Worm (Caenorhabditis elegans): ENCODE measurements around the gene pde-3.

pde-3 gene

ce11 chrII:14904635-14905034, 14.9 kb upstream of the pde-3 start:
- TF ChIP-seq aly-2 (tag; optimal IDR thresholded peaks at IDR 0.05): no peak
- no peak for TF ChIP-seq nhr-12 (tag; optimal IDR thresholded peaks at IDR 0.05)
- no peak for TF ChIP-seq unc-86 (tag; optimal IDR thresholded peaks at IDR 0.05)
- no peak for TF ChIP-seq snpc-4 (tag; optimal IDR thresholded peaks at IDR 0.05)
- no peak for TF ChIP-seq elt-3 (tag; optimal IDR thresholded peaks at IDR 0.05)
- TF ChIP-seq C16A3.4 (tag; optimal IDR thresholded peaks at IDR 0.05): no peak
- no peak for TF ChIP-seq hlh-4 (tag; optimal IDR thresholded peaks at IDR 0.05)

- TF ChIP-seq ceh-88 (GFP tag; IDR thresholded peaks at IDR 0.05): no peak
- TF ChIP-seq zag-1 (tag; optimal IDR thresholded peaks at IDR 0.05): no peak
- no peak for TF ChIP-seq lsy-2 (tag; optimal IDR thresholded peaks at IDR 0.05)
- no peak for TF ChIP-seq efl-1 (optimal IDR thresholded peaks at IDR 0.05)
- TF ChIP-seq efl-1 (GFP tag; optimal IDR thresholded peaks at IDR 0.05 in 1 of 2): peak in 1 of 2 experiments; percentile 29
- TF ChIP-seq sptf-1 (tag; optimal IDR thresholded peaks at IDR 0.05): no peak
- no peak for TF ChIP-seq nhr-12 (tag; optimal IDR thresholded peaks at IDR 0.05)
Observed at ce11 chrII:14907719-14908118, 11.8 kb upstream of the pde-3 start.

ce11 chrII:14910307-14910706, 9.2 kb upstream of the pde-3 start, which contains the start of gene R03C1.1:
TSS of gene R03C1.1 (minus strand) at chrII:14910407.
- TF ChIP-seq ztf-4 (tag; optimal IDR thresholded peaks at IDR 0.05): no peak
- no peak for TF ChIP-seq hpl-2 (GFP tag; optimal IDR thresholded peaks at IDR 0.05)
- TF ChIP-seq ets-5 (GFP tag; IDR thresholded peaks at IDR 0.05): no peak
- no peak for TF ChIP-seq tlp-1 (tag; optimal IDR thresholded peaks at IDR 0.05)

ce11 chrII:14916848-14917247, 2.7 kb upstream of the pde-3 start:
- TF ChIP-seq lin-13 (GFP tag; optimal IDR thresholded peaks at IDR 0.05) (peak; percentile 12), efl-1 (optimal IDR thresholded peaks at IDR 0.05) (no peak), efl-1 (GFP tag; optimal IDR thresholded peaks at IDR 0.05 in 1 of 2) (peak in 1 of 2 experiments; percentile 89), lin-14 (GFP tag; optimal IDR thresholded peaks at IDR 0.05) (peak; percentile 34), snpc-4 (tag; optimal IDR thresholded peaks at IDR 0.05) (peak; percentile 90), mdl-1 (tag; optimal IDR thresholded peaks at IDR 0.05) (peak in 1 of 2 experiments; percentile 75), fos-1 (tag; optimal IDR thresholded peaks at IDR 0.05) (no peak)

ce11 chrII:14928766-14929165, 9.3 kb downstream of the pde-3 start:
- peak; percentile 6 for TF ChIP-seq nhr-47 (tag; optimal IDR thresholded peaks at IDR 0.05)
- TF ChIP-seq efl-1 (optimal IDR thresholded peaks at IDR 0.05): no peak
- TF ChIP-seq efl-1 (GFP tag; optimal IDR thresholded peaks at IDR 0.05 in 1 of 2): peak in 1 of 2 experiments; percentile 85
- TF ChIP-seq snpc-4 (tag; optimal IDR thresholded peaks at IDR 0.05): peak; percentile 79
- no peak for TF ChIP-seq ceh-90 (tag; optimal IDR thresholded peaks at IDR 0.05)
- peak; percentile 51 for TF ChIP-seq nhr-85 (tag)
- TF ChIP-seq nhr-11 (tag; optimal IDR thresholded peaks at IDR 0.05): no peak
- no peak for TF ChIP-seq ces-1 (GFP tag; optimal IDR thresholded peaks at IDR 0.05)
- TF ChIP-seq nhr-71 (tag; optimal IDR thresholded peaks at IDR 0.05): peak; percentile 28
- peak; percentile 28 for TF ChIP-seq snu-23 (GFP tag; optimal IDR thresholded peaks at IDR 0.05)
- TF ChIP-seq lin-14 (GFP tag; optimal IDR thresholded peaks at IDR 0.05): peak; percentile 39
- peak; percentile 44 for TF ChIP-seq nhr-90 (tag; optimal IDR thresholded peaks at IDR 0.05; ENCODE audit: poor library complexity)
- TF ChIP-seq elt-3 (tag; optimal IDR thresholded peaks at IDR 0.05): peak in 5 of 6 experiments; percentile 15 to 81 (median 33)
- peak; percentile 7 for TF ChIP-seq nhr-20 (tag; optimal IDR thresholded peaks at IDR 0.05)
- peak; percentile 79 for TF ChIP-seq blmp-1 (tag; optimal IDR thresholded peaks at IDR 0.05)
- peak; percentile 55 for TF ChIP-seq tbx-2 (tag; optimal IDR thresholded peaks at IDR 0.05)
- peak; percentile 9 for TF ChIP-seq lin-13 (GFP tag; optimal IDR thresholded peaks at IDR 0.05)
- TF ChIP-seq C16A3.4 (tag; optimal IDR thresholded peaks at IDR 0.05): no peak

ce11 chrII:14935431-14936071, 16.0 kb downstream of the pde-3 start:
- TF ChIP-seq pax-3 (tag; optimal IDR thresholded peaks at IDR 0.05) (peak; percentile 9), sox-4 (tag; optimal IDR thresholded peaks at IDR 0.05) (peak; percentile 51), fkh-8 (tag; optimal IDR thresholded peaks at IDR 0.05) (peak; percentile 32), ets-5 (GFP tag; IDR thresholded peaks at IDR 0.05) (no peak), dsc-1 (tag; optimal IDR thresholded peaks at IDR 0.05) (peak; percentile 88)

Measured in whole organism, L1 larva.